Fruit fly (Drosophila melanogaster) Kc167 (cell line): ENCODE data around the gene CG18231.

Experiments used
- Myc ChIP-seq: fragments of >200 bp; optimal IDR thresholded peaks from 2 replicates; lab custom pipeline; 2017; ENCODE audit warnings: missing external identifiers
- Sin3A ChIP-seq: fragments of >200 bp; optimal IDR thresholded peaks from 2 replicates; lab custom pipeline; 2018; ENCODE audit warnings: missing external identifiers
- h ChIP-seq: fragments of >200 bp; optimal IDR thresholded peaks from 3 replicates; lab custom pipeline; 2018; ENCODE audit warnings: missing external identifiers
- insv ChIP-seq: fragments of >200 bp; optimal IDR thresholded peaks from 3 replicates; lab custom pipeline; 2018; ENCODE audit warnings: missing external identifiers
- psq ChIP-seq: fragments of >200 bp; optimal IDR thresholded peaks from 2 replicates; lab custom pipeline; 2017; ENCODE audit warnings: missing external identifiers
- ttk ChIP-seq: sonication (Bioruptor generic); optimal IDR thresholded peaks from 2 replicates; lab custom pipeline; 2017; ENCODE audit warnings: missing external identifiers

The CG18231 gene

DNA sequence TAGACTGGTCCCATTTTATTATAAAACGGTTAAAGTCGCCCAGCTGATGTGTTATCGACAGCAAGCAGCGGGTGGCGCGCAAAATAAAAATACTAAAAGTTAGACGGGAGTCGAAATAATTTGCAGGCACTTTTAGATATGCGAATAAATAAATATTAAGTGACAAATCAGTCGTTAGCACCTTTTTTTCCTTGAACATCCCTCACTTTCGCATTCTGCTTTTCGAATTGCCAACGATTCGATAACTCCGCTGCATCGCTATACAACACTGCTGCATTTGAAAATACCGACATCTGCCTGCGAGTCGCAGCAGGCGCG, 15.1 kb downstream of the CG18231 start, which contains the start of gene bora:
Gene bora, plus strand, starts transcription at position 271 of the 318 bp plus-strand sequence.
- TF ChIP-seq psq (lab: Kevin White, UChicago) (no peak), insv (lab: Kevin White, UChicago) (no peak), Myc (lab: Kevin White, UChicago) (no peak), ttk (lab: Kevin White, UChicago) (no peak), Sin3A (lab: Kevin White, UChicago) (no peak), h (lab: Kevin White, UChicago) (no peak)

DNA sequence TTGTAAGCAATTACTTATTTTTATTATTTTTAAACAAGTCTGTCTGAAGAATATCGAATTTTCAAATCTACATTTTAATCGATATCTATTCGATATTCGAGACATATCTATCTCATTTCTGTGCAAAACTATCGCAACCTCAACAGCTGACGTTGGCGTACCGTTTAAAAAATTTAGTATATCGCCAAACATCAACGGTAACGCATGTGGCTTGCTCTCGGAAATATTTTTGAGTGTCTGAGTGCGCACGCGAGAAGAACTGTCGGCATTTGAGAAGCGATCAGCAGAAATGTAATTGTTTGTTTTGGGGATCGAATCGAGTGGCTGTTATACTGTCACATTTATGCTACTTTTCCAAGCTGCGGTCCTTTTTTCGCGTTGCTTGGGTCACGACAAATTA, 18.5 kb downstream of the CG18231 start, which contains the start of gene MYPT-75D:
Gene MYPT-75D, plus strand, starts transcription at position 174 of the 400 bp plus-strand sequence.
- TF ChIP-seq ttk (lab: Kevin White, UChicago) (no peak), psq (lab: Kevin White, UChicago) (no peak), Sin3A (lab: Kevin White, UChicago) (no peak), insv (lab: Kevin White, UChicago) (no peak), h (lab: Kevin White, UChicago) (no peak), Myc (lab: Kevin White, UChicago) (no peak)

DNA sequence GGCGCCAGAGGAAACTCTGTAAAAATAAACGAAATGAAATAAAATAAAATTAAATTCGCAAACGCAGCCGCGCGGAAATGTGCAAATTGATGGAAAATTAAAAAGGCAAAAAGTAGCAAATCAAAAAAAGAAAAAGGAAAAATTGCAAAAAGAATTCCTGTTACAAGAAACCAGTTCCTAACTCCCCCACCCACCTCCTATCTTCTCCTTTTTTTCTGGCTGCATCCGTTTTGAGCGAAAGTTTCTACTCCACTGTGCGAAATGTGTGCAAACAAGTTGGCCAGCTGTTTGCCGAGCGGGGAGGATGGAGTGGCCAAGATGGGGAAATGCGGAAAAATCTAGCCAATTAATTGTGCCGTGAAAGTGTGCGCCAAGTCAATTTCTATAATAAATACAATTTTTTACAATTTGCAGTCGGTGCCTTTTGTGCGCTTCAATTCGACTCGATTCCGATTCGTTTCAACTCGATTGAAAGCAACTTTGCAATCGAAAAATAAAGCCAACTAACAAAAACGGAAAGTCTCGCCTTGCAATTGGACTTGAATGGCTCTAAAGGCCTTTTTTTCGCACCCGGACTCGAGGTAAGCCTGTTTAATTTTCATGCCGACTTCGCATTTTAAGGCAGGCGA, 19.3 kb downstream of the CG18231 start:
- TF ChIP-seq ttk (lab: Kevin White, UChicago) (no peak), h (lab: Kevin White, UChicago) (no peak), Sin3A (lab: Kevin White, UChicago) (no peak), insv (lab: Kevin White, UChicago) (no peak), Myc (lab: Kevin White, UChicago) (no peak), psq (lab: Kevin White, UChicago) (no peak)

DNA sequence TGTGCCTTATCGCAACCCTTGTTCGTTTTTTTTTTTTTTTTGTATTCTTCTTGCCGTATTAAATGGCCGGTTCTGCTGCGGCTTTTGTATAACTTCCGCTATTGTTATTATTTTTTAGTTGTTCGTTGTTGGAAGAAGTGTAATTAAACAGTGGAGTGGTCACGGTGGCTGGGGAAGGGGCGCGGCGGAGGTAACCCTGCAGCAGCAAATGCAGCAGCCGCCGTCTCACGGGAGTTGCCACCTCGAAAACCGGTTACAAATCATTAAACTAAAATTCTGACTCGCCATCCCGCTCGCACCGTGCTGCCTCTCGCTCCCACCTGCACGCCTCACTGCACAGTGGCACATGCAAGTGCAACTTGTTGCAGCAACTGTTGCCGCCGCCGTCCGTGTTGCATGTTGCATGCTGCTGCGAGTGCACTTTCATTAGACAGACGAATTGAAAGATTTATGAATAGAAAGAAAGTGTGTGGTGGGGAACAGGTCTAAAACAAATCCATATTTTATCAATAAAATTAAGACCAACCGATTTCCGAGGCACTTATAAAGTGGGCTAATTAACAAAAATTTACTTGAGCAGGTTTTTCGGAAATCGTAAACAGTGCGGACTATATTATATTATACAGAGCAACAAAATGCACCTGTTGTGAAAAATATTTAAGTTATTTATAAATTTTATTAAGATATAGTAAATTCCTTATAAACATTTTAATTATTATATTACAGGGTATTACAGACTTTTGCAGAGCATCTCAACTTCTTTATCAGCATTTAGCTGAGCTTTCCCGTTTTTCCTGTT, 20.6 kb downstream of the CG18231 start:
- no peak for TF ChIP-seq Sin3A (lab: Kevin White, UChicago)
- no peak for TF ChIP-seq insv (lab: Kevin White, UChicago)
- TF ChIP-seq Myc (lab: Kevin White, UChicago): no peak
- TF ChIP-seq h (lab: Kevin White, UChicago): no peak
- TF ChIP-seq psq (lab: Kevin White, UChicago): no peak
- no peak for TF ChIP-seq ttk (lab: Kevin White, UChicago)

DNA sequence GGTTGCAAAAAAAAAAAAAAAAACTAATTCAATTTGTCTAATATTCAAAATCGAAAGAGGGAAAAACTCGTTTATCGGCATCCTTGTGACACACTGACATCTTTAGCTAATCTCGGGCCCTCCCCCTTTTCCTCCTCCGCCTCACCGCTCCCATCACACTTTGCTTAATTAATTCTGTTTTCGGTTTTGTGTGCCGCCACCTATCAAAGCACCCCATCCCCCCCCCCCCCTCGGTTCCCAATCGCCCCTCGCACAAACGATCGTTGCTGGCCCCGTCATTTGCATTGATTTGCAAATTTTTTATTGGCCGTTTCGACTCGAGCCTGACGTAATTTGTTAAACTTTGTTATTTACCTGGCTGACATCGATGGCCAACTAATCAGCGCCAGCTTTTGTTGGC, 21.2 kb downstream of the CG18231 start:
- TF ChIP-seq Sin3A (lab: Kevin White, UChicago): no peak
- no peak for TF ChIP-seq h (lab: Kevin White, UChicago)
- no peak for TF ChIP-seq ttk (lab: Kevin White, UChicago)
- no peak for TF ChIP-seq psq (lab: Kevin White, UChicago)
- no peak for TF ChIP-seq Myc (lab: Kevin White, UChicago)
- no peak for TF ChIP-seq insv (lab: Kevin White, UChicago)

DNA sequence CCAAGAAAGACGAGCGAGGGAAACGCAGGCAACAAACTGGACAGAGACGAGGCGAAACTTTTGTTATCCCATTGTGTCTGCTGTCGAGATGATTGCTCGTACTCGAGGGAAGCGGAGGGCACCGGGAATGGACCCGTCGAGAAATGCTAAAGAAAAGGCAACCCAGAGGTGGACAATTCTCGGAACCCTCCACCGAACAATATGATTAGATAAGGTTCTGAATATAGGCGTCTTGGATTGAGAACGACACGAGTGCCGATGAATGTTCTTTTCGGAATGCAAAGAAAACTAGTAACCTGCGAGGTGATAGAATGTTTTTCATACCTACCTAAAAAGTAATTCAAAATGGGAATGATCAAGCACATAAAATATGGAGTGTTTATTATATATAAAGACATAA, 22.6 kb downstream of the CG18231 start:
- TF ChIP-seq Myc (lab: Kevin White, UChicago) (no peak), ttk (lab: Kevin White, UChicago) (no peak)

DNA sequence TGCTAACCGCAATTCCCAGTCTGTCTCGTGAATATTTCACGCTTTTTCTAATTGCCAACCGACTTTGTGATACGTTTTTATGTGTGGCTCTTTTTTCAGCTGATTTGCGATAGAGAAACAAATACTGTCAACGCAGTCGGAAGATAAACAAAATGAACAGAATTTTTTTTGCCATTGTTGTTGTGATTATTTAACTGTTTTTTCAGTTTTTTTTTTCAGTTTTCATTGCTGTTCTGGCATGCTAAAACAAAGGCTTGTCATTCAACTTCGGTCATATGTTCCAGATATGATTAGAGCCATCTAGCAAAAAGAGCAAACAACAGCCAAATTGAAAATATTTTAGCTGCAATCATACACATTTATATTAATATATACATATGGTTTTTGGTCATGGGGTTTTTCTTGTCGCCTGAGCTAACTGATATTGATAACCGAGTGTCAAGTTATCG, 24.9 kb downstream of the CG18231 start:
- TF ChIP-seq h (lab: Kevin White, UChicago) (no peak), insv (lab: Kevin White, UChicago) (no peak), psq (lab: Kevin White, UChicago) (no peak), Sin3A (lab: Kevin White, UChicago) (no peak), Myc (lab: Kevin White, UChicago) (no peak), ttk (lab: Kevin White, UChicago) (no peak)

DNA sequence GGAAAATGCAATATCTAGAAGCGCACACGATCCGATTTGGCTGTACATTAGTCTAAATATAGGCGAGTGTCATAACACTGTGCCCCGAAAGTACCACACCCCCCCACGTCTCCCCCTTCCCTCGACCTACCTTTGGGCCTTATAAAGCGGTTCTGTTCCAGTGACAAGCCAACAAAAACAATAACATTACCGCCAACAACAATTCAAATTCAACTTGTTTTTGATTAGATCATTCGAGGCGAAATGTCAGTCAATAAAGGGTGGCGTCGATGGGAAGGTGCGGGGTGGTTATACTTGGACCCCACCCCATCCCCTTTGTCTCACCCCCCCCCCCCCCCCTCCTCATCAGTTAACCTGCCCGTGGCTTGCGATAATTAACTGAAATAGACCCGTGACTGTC, 25.8 kb downstream of the CG18231 start:
- TF ChIP-seq ttk (lab: Kevin White, UChicago) (no peak), Myc (lab: Kevin White, UChicago) (no peak), h (lab: Kevin White, UChicago) (no peak), Sin3A (lab: Kevin White, UChicago) (no peak), psq (lab: Kevin White, UChicago) (no peak), insv (lab: Kevin White, UChicago) (no peak)

DNA sequence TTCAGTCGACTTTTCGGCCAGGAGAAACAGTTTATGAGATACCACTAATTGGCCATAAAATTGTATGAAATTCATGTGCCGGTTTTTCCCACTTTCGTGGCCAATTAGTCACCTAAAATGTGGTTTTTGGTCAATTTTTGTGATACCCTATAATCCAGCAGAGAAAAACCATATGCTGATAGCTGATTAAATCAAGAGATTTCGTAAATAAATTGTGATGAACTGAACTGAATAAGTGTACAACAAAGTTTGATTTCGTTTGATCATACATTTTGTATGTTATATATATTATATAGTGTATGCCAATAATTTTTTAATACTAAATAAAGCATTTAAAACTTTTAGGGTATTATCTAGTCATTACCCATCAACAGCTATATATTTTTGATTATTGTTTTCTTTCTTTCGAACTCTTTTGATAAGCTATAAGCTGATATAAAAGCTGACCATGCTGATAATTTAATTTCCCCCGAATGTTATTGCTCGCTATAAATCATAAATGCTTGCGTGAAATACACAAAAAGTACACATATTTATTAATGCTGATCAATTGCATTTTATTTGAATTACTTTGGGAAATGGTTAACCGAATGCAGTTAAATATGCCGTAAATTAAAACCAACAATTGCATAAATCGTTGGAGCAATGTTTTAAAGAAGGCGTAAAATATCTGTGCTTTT, 27.7 kb downstream of the CG18231 start:
- TF ChIP-seq Sin3A (lab: Kevin White, UChicago) (no peak), insv (lab: Kevin White, UChicago) (no peak), psq (lab: Kevin White, UChicago) (no peak)

DNA sequence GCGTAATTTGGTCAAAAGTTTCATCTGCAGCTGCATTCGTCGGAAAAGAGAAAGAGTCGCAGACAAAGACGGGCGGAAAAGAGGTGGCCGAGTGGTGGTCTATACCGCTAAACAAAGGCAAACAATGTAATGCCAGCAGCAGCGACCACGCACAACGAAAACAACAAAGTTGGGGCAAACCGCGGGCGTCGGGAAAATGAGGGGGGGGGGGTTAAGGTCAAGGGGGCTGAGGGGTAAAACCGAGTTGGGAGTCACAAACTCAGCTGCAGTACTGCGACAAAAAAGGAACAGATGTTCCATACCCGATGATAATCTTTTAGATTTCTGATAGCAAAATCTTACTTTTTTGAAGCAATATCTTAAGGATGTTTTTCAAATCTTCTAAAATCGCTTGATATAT, 29.5 kb downstream of the CG18231 start:
- TF ChIP-seq insv (lab: Kevin White, UChicago): no peak
- no peak for TF ChIP-seq Sin3A (lab: Kevin White, UChicago)
- TF ChIP-seq psq (lab: Kevin White, UChicago): no peak
- TF ChIP-seq Myc (lab: Kevin White, UChicago): no peak
- no peak for TF ChIP-seq ttk (lab: Kevin White, UChicago)
- no peak for TF ChIP-seq h (lab: Kevin White, UChicago)

DNA sequence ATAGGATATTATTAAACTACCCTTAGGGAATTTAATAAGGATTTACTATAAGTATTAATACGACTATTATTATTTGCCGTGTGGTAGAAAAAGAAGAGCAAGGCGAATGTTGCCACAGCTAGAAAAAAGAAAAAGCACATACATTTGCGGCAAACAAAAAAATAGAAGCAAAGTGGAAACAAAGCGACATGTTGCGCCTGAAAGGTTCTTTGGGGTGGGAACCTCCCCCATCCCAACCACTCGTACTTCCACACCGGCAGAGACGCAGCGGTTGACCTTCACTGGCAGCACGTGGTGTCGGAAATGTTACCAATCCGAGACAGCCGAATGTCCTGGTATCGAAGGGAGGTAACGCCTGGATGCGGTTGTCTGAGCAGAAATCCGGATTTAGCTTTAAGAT, 30.1 kb downstream of the CG18231 start:
- TF ChIP-seq Myc (lab: Kevin White, UChicago) (no peak), h (lab: Kevin White, UChicago) (no peak), insv (lab: Kevin White, UChicago) (no peak), psq (lab: Kevin White, UChicago) (no peak), Sin3A (lab: Kevin White, UChicago) (no peak), ttk (lab: Kevin White, UChicago) (no peak)
